Worm (Caenorhabditis elegans): ENCODE data around the gene srh-287.

- TF ChIP-seq W03F9.2 (tag; optimal IDR thresholded peaks at IDR 0.05) (no peak), him-1 (tag; optimal IDR thresholded peaks at IDR 0.05) (no peak), dao-5 (tag; optimal IDR thresholded peaks at IDR 0.05) (no peak)
Observed at ce11 chrV:17821805-17822204, 21.2 kb downstream of the srh-287 start, which contains the start of gene srh-300.

Measured in whole organism, L4/young adult.